Worm (Caenorhabditis elegans): Measurements from ENCODE around the gene Y45F10B.13.

DNA sequence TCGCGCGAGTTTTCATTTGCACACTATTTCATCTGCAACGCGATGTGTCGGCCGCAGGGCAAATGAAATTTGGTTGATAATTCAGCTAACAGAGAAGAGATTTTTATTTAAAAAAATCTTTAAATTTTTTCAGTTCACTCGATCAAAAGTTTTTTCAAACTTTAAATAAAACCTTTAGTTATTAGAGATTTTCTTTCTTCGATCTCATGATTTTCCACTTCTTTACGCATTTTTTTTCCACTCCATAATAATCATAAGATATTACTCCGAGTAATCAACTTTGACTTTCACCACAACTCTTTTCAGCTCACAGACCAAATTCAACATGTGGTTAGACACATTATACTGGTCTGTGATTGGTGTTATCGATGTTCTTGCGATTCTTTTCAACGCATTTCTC, 13.2 kb upstream of the Y45F10B.13 start, which contains the start of gene srd-10:
- TF ChIP-seq odd-2 (tag; optimal IDR thresholded peaks at IDR 0.05) (no peak), ets-4 (tag; optimal IDR thresholded peaks at IDR 0.05) (no peak), ttx-3 (tag; optimal IDR thresholded peaks at IDR 0.05) (no peak), elt-4 (tag; optimal IDR thresholded peaks at IDR 0.05) (no peak), fkh-10 (GFP tag; optimal IDR thresholded peaks at IDR 0.05) (no peak), ceh-14 (tag; optimal IDR thresholded peaks at IDR 0.05) (no peak), dmd-4 (tag; optimal IDR thresholded peaks at IDR 0.05; ENCODE audit: borderline replicate concordance) (no peak), fkh-6 (tag; optimal IDR thresholded peaks at IDR 0.05) (no peak), pqm-1 (tag; optimal IDR thresholded peaks at IDR 0.05) (no peak), elt-2 (tag; optimal IDR thresholded peaks at IDR 0.05) (no peak), F13H6.1 (tag; optimal IDR thresholded peaks at IDR 0.05) (no peak), nfya-1 (tag; optimal IDR thresholded peaks at IDR 0.05) (no peak)
